Worm (Caenorhabditis elegans) whole organism, L4/young adult: Measurements from ENCODE around the gene F21A3.11.

ENCODE experiments used
- dao-5 ChIP-seq: sonication (generic microtip); optimal IDR thresholded peaks from 2 replicates; lab custom pipeline; 2016; ENCODE audit warnings: missing genotype, missing genetic modification characterization, moderate library complexity, missing compliant biosample characterization
- him-1 ChIP-seq: sonication (generic microtip); optimal IDR thresholded peaks from 2 replicates; lab custom pipeline; 2016; ENCODE audit warnings: missing genotype, missing genetic modification reagents, missing genetic modification characterization, missing compliant biosample characterization

ce11 chrV:15571006-15571526, 38.1 kb upstream of the F21A3.11 start, which contains the start of gene fbxa-95:
- TF ChIP-seq dao-5 (tag; lab: Kevin White, UChicago) (no peak), him-1 (tag; lab: Kevin White, UChicago) (no peak)
